Fruit fly (Drosophila melanogaster) whole organism, embryonic: ENCODE results near the gene Adat1.

ENCODE experiments used
- Bteb2 ChIP-seq: fragments of 200-800 bp; sonication (Bioruptor generic); optimal IDR thresholded peaks from 2 replicates; lab custom pipeline; 2016; ENCODE audit warnings: missing biosample characterization, missing genetic modification characterization
- CG10209 ChIP-seq: fragments of 200-800 bp; sonication (Bioruptor generic); optimal IDR thresholded peaks from 3 replicates; lab custom pipeline; 2017; ENCODE audit warnings: missing biosample characterization, mild to moderate bottlenecking, missing genetic modification characterization, missing genetic modification reagents
- CG10274 ChIP-seq: fragments of 200-800 bp; sonication (Bioruptor generic); optimal IDR thresholded peaks from 3 replicates; lab custom pipeline; 2017; ENCODE audit warnings: missing biosample characterization, mild to moderate bottlenecking, missing genetic modification characterization
- CG10959 ChIP-seq: fragments of 200-800 bp; sonication (Bioruptor generic); IDR thresholded peaks from 2 replicates; pipeline ENCODE4 v1.3.6; 2022; ENCODE audit warnings: missing biosample characterization, missing genetic modification characterization
- CG10979 ChIP-seq: fragments of 200-800 bp; sonication (Bioruptor generic); optimal IDR thresholded peaks from 2 replicates; lab custom pipeline; 2018; ENCODE audit warnings: missing biosample characterization, mild to moderate bottlenecking, missing genetic modification characterization, moderate library complexity
- CG11247 ChIP-seq: fragments of 200-800 bp; sonication (Bioruptor generic); IDR thresholded peaks from 2 replicates; pipeline ENCODE4 v1.3.6; 2022; ENCODE audit warnings: missing biosample characterization, missing genetic modification characterization
- CG13894 ChIP-seq: fragments of 200-800 bp; sonication (Bioruptor generic); optimal IDR thresholded peaks from 3 replicates; lab custom pipeline; 2018; ENCODE audit warnings: missing biosample characterization, mild to moderate bottlenecking, missing genetic modification characterization, moderate library complexity
- CG14441 ChIP-seq: fragments of 200-800 bp; sonication (Bioruptor generic); IDR thresholded peaks from 2 replicates; pipeline ENCODE4 v1.3.6; 2022; ENCODE audit warnings: missing biosample characterization, missing genetic modification characterization
- CG16863 ChIP-seq: fragments of 200-800 bp; sonication (Bioruptor generic); optimal IDR thresholded peaks from 3 replicates; lab custom pipeline; 2016; ENCODE audit warnings: missing biosample characterization, missing genetic modification characterization
- CG17361 ChIP-seq: fragments of 200-800 bp; sonication (Bioruptor generic); IDR thresholded peaks from 3 replicates; pipeline ENCODE4 v1.3.6; 2022; ENCODE audit warnings: missing biosample characterization, missing genetic modification characterization
- CG18262 ChIP-seq: fragments of 200-800 bp; optimal IDR thresholded peaks from 3 replicates; lab custom pipeline; 2019; ENCODE audit warnings: missing biosample characterization, mild to moderate bottlenecking, missing genetic modification characterization, moderate library complexity
- CG2116 ChIP-seq: fragments of 200-800 bp; sonication (Bioruptor generic); optimal IDR thresholded peaks from 3 replicates; lab custom pipeline; 2018; ENCODE audit warnings: missing biosample characterization, mild to moderate bottlenecking, missing genetic modification characterization
- CG33213 ChIP-seq: fragments of 200-800 bp; sonication (Bioruptor generic); optimal IDR thresholded peaks from 3 replicates; lab custom pipeline; 2016; ENCODE audit warnings: missing biosample characterization, missing genetic modification characterization
- CG3407 ChIP-seq: fragments of 200-800 bp; sonication (Bioruptor generic); optimal IDR thresholded peaks from 2 replicates; lab custom pipeline; 2018; ENCODE audit warnings: missing biosample characterization, mild to moderate bottlenecking, missing genetic modification characterization
- CG4360 ChIP-seq: fragments of 200-800 bp; sonication (Bioruptor generic); IDR thresholded peaks from 2 replicates; pipeline ENCODE4 v1.3.6; 2022; ENCODE audit warnings: missing biosample characterization, missing genetic modification characterization
- CG4424 ChIP-seq: fragments of 200-800 bp; sonication (Bioruptor generic); optimal IDR thresholded peaks from 3 replicates; lab custom pipeline; 2016; ENCODE audit warnings: missing biosample characterization, missing genetic modification characterization
- Dbx ChIP-seq: fragments of 200-800 bp; sonication (Bioruptor generic); IDR thresholded peaks from 3 replicates; pipeline ENCODE4 v1.3.6; 2022; ENCODE audit warnings: missing biosample characterization, missing genetic modification characterization
- E2f2 ChIP-seq: fragments of 200-800 bp; sonication (Bioruptor generic); IDR thresholded peaks from 2 replicates; pipeline ENCODE4 v1.3.6; 2022; ENCODE audit warnings: missing biosample characterization, missing genetic modification characterization
- ERR ChIP-seq: fragments of 200-800 bp; sonication (Bioruptor generic); optimal IDR thresholded peaks from 2 replicates; lab custom pipeline; 2016; ENCODE audit warnings: missing biosample characterization, missing genetic modification characterization
- Fer2 ChIP-seq: fragments of 200-800 bp; sonication (Bioruptor generic); optimal IDR thresholded peaks from 2 replicates; lab custom pipeline; 2018; ENCODE audit warnings: missing biosample characterization, mild to moderate bottlenecking, missing genetic modification characterization, moderate library complexity
- HLH3B ChIP-seq: fragments of 200-800 bp; sonication (Bioruptor generic); IDR thresholded peaks from 2 replicates; pipeline ENCODE4 v1.3.6; 2022; ENCODE audit warnings: missing biosample characterization, missing genetic modification characterization
- Hr78 ChIP-seq, 2 experiments: fragments of 200-800 bp in 1 of 2; fragments of >200 bp in 1 of 2; sonication (Bioruptor generic) in 1 of 2; optimal IDR thresholded peaks; 2 replicates each; lab custom pipeline; 2017 to 2019; ENCODE audit warnings: missing biosample characterization in 2 of 2, missing genetic modification characterization in 2 of 2, mild to moderate bottlenecking in 1 of 2, moderate library complexity in 1 of 2
- Max ChIP-seq: fragments of 200-800 bp; sonication (Bioruptor generic); optimal IDR thresholded peaks from 2 replicates; lab custom pipeline; 2016; ENCODE audit warnings: missing biosample characterization, mild to moderate bottlenecking, missing genetic modification characterization
- Neu2 ChIP-seq: fragments of 200-800 bp; sonication (Bioruptor generic); optimal IDR thresholded peaks from 3 replicates; lab custom pipeline; 2016; ENCODE audit warnings: missing biosample characterization, missing genetic modification characterization, borderline replicate concordance
- Opbp ChIP-seq: fragments of 200-800 bp; sonication (Bioruptor generic); IDR thresholded peaks from 3 replicates; pipeline ENCODE4 v1.3.6; 2022; ENCODE audit warnings: missing biosample characterization, missing genetic modification characterization; ENCODE audit not compliant: partially characterized antibody
- Sry-β ChIP-seq: fragments of 200-800 bp; sonication (Bioruptor generic); optimal IDR thresholded peaks from 2 replicates; lab custom pipeline; 2018; ENCODE audit warnings: missing biosample characterization, mild to moderate bottlenecking, missing genetic modification characterization, moderate library complexity
- ac ChIP-seq: fragments of 200-800 bp; sonication (Bioruptor generic); optimal IDR thresholded peaks from 3 replicates; lab custom pipeline; 2017; ENCODE audit warnings: missing biosample characterization, mild to moderate bottlenecking, missing genetic modification characterization
- ash1 ChIP-seq: fragments of 200-800 bp; sonication (Bioruptor generic); optimal IDR thresholded peaks from 2 replicates; lab custom pipeline; 2018; ENCODE audit warnings: missing biosample characterization, mild to moderate bottlenecking, missing genetic modification characterization
- croc ChIP-seq: fragments of 200-800 bp; sonication (Bioruptor generic); conservative IDR thresholded peaks from 3 replicates; pipeline ENCODE4 v1.3.6; 2022; ENCODE audit warnings: missing biosample characterization, missing genetic modification characterization
- dmrt99B ChIP-seq: fragments of 200-800 bp; sonication (Bioruptor generic); optimal IDR thresholded peaks from 2 replicates; lab custom pipeline; 2018; ENCODE audit warnings: missing biosample characterization, mild to moderate bottlenecking, missing genetic modification characterization, moderate library complexity
- ftz-f1 ChIP-seq: fragments of 200-800 bp; sonication (Bioruptor generic); optimal IDR thresholded peaks from 2 replicates; lab custom pipeline; 2016; ENCODE audit warnings: missing biosample characterization, missing genetic modification characterization
- gsb ChIP-seq: fragments of 200-800 bp; sonication (Bioruptor generic); IDR thresholded peaks from 2 replicates; pipeline ENCODE4 v1.3.6; 2022; ENCODE audit warnings: missing biosample characterization, missing genetic modification characterization
- gt ChIP-seq: fragments of 200-800 bp; sonication (Bioruptor generic); IDR thresholded peaks from 2 replicates; pipeline ENCODE4 v1.3.6; 2022; ENCODE audit warnings: missing biosample characterization, missing genetic modification characterization
- lilli ChIP-seq: fragments of 200-800 bp; sonication (Bioruptor generic); optimal IDR thresholded peaks from 3 replicates; lab custom pipeline; 2016; ENCODE audit warnings: missing biosample characterization, missing genetic modification characterization
- lola ChIP-seq, 3 experiments: fragments of >200 bp in 2 of 3; fragments of 200-800 bp in 1 of 3; sonication (Bioruptor generic) in 1 of 3; optimal IDR thresholded peaks; 2 replicates each; lab custom pipeline; 2017 to 2019; ENCODE audit warnings: missing biosample characterization in 3 of 3, missing genetic modification characterization in 3 of 3, mild to moderate bottlenecking in 1 of 3, moderate library complexity in 1 of 3
- mam ChIP-seq: fragments of 200-800 bp; sonication (Bioruptor generic); optimal IDR thresholded peaks from 3 replicates; lab custom pipeline; 2016; ENCODE audit warnings: missing biosample characterization, missing genetic modification characterization
- nmo ChIP-seq: fragments of 200-800 bp; sonication (Bioruptor generic); optimal IDR thresholded peaks from 2 replicates; lab custom pipeline; 2018; ENCODE audit warnings: missing biosample characterization, mild to moderate bottlenecking, missing genetic modification characterization, moderate library complexity
- pfk ChIP-seq: fragments of 200-800 bp; sonication (Bioruptor generic); optimal IDR thresholded peaks from 2 replicates; lab custom pipeline; 2018; ENCODE audit warnings: missing biosample characterization, mild to moderate bottlenecking, missing genetic modification characterization, moderate library complexity
- phol ChIP-seq: fragments of 200-800 bp; sonication (Bioruptor generic); optimal IDR thresholded peaks from 3 replicates; lab custom pipeline; 2018; ENCODE audit warnings: missing biosample characterization, mild to moderate bottlenecking, missing genetic modification characterization, moderate library complexity
- ranshi ChIP-seq: fragments of 200-800 bp; sonication (Bioruptor generic); IDR thresholded peaks from 2 replicates; pipeline ENCODE4 v1.3.6; 2022; ENCODE audit warnings: missing biosample characterization, missing genetic modification characterization
- row ChIP-seq: fragments of 200-800 bp; sonication (Bioruptor generic); IDR thresholded peaks from 3 replicates; pipeline ENCODE4 v1.3.6; 2022; ENCODE audit warnings: missing biosample characterization, missing genetic modification characterization
- salm ChIP-seq: fragments of 200-800 bp; sonication (Bioruptor generic); optimal IDR thresholded peaks from 2 replicates; lab custom pipeline; 2018; ENCODE audit warnings: missing biosample characterization, mild to moderate bottlenecking, missing genetic modification characterization
- slou ChIP-seq: fragments of 200-800 bp; sonication (Bioruptor generic); optimal IDR thresholded peaks from 3 replicates; lab custom pipeline; 2016; ENCODE audit warnings: missing biosample characterization, missing genetic modification characterization
- stwl ChIP-seq: fragments of 200-800 bp; sonication (Bioruptor generic); optimal IDR thresholded peaks from 3 replicates; lab custom pipeline; 2018; ENCODE audit warnings: missing biosample characterization, mild to moderate bottlenecking, missing genetic modification characterization, moderate library complexity
- tgo ChIP-seq: fragments of 200-800 bp; sonication (Bioruptor generic); IDR thresholded peaks from 3 replicates; pipeline ENCODE4 v1.3.6; 2022; ENCODE audit warnings: missing biosample characterization, missing genetic modification characterization
- trem ChIP-seq: fragments of 200-800 bp; optimal IDR thresholded peaks from 3 replicates; lab custom pipeline; 2019; ENCODE audit warnings: missing biosample characterization, mild to moderate bottlenecking, missing genetic modification characterization, moderate library complexity
- vfl ChIP-seq: fragments of 200-800 bp; sonication (Bioruptor generic); optimal IDR thresholded peaks from 2 replicates; lab custom pipeline; 2016; ENCODE audit warnings: missing biosample characterization, missing genetic modification characterization
- wor ChIP-seq: fragments of 200-800 bp; sonication (Bioruptor generic); IDR thresholded peaks from 2 replicates; pipeline ENCODE4 v1.3.6; 2022; ENCODE audit warnings: missing biosample characterization, missing genetic modification characterization

Adat1 gene

DNA sequence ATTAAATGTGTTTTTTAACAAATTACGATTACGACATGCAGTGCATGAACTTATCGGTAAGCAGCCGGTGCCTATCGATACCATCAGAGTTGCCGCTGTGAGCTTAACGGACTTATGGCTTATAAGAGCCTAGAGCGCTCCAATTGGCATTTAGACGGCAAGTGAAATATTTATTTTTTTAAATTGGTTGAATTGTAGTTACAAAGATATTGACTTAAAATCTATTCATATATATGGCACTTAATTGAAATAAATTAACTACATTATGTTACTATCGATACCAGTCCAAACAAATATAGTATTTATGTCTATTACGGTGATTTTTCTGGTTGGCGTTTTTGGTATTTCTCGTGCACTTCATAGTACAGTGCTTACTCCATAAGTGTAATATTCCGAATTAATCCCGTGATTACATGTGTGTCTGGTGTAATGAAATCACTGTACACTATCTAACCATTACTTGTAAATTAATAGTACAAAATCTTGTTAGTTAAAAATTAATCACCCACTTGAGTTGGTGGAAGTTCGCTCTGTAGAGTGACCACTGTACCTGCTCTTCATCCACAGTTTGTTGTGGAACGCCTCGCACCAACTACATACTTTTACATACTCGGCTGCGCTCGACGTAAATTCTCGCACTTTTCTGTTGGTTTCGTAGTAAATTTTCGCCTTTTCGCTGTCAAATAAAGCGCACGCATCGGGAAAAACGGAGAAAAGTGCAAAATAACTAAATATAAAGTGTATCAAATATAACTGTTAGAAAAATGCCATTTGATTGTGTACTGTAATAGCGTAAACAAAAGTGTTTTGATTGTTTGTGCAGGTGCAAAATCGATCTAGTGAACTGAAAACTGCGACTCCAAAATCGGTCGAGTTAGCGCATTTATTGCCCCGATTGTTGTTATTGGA lies 24.0 kb upstream of the Adat1 start, which contains the start of the genes mRpS23 and CenG1A (continued):
- TF ChIP-seq phol: peak; percentile 99
- peak; percentile 100 for TF ChIP-seq CG18262 (tag; lab: Kevin White, UChicago)
- peak; percentile 99 for TF ChIP-seq gt (GFP tag; lab: Robert Waterston, UW)
- TF ChIP-seq Dbx (GFP tag; lab: Robert Waterston, UW): peak; percentile 100
- peak; percentile 99 for TF ChIP-seq CG17361 (GFP tag; lab: Robert Waterston, UW)
- TF ChIP-seq CG33213 (GFP tag; lab: Kevin White, UChicago): peak; percentile 100
- TF ChIP-seq CG4424 (GFP tag; lab: Kevin White, UChicago): peak; percentile 100
- peak; percentile 95 for TF ChIP-seq E2f2 (GFP tag; lab: Robert Waterston, UW)
- TF ChIP-seq CG4360 (GFP tag; lab: Robert Waterston, UW): peak; percentile 95
- TF ChIP-seq tgo (GFP tag; lab: Robert Waterston, UW): peak; percentile 100
- peak; percentile 99 for TF ChIP-seq CG3407 (GFP tag; lab: Kevin White, UChicago)
- TF ChIP-seq salm (tag; lab: Kevin White, UChicago): peak; percentile 100
- peak; percentile 99 for TF ChIP-seq slou (GFP tag; lab: Kevin White, UChicago)
- peak; percentile 83 for TF ChIP-seq Sry-β (GFP tag; lab: Kevin White, UChicago)
- TF ChIP-seq HLH3B (GFP tag; lab: Robert Waterston, UW): peak; percentile 100
- TF ChIP-seq gsb (GFP tag; lab: Robert Waterston, UW): peak; percentile 100
- peak; percentile 100 for TF ChIP-seq mam (GFP tag; lab: Kevin White, UChicago)
- TF ChIP-seq Neu2 (GFP tag; lab: Kevin White, UChicago): peak; percentile 98
- TF ChIP-seq CG10959 (GFP tag; lab: Robert Waterston, UW): peak; percentile 100
- TF ChIP-seq row (GFP tag; lab: Robert Waterston, UW): peak; percentile 100
- TF ChIP-seq Hr78 (GFP tag; optimal IDR thresholded peaks at IDR 0.05; lab: Kevin White, UChicago): peak in 1 of 2 experiments; percentile 97
- peak; percentile 100 for TF ChIP-seq vfl
- peak; percentile 94 for TF ChIP-seq stwl
- TF ChIP-seq ac: peak; percentile 99
- TF ChIP-seq lilli (GFP tag; lab: Kevin White, UChicago): peak; percentile 100
- peak; percentile 100 for TF ChIP-seq CG10979
- TF ChIP-seq CG13894 (tag; lab: Kevin White, UChicago): peak; percentile 99
- peak; percentile 97 for TF ChIP-seq CG10274 (GFP tag; lab: Kevin White, UChicago)
- TF ChIP-seq trem (tag; lab: Kevin White, UChicago): peak; percentile 98
- peak; percentile 100 for TF ChIP-seq dmrt99B (tag; lab: Kevin White, UChicago)
- peak; percentile 94 for TF ChIP-seq ftz-f1 (GFP tag; lab: Kevin White, UChicago)
- peak; percentile 100 for TF ChIP-seq nmo (GFP tag; lab: Kevin White, UChicago)
- peak; percentile 99 for TF ChIP-seq ERR (GFP tag; lab: Kevin White, UChicago)
- TF ChIP-seq Opbp (GFP tag; lab: Robert Waterston, UW): peak; percentile 63
- peak; percentile 81 for TF ChIP-seq pfk (GFP tag; lab: Kevin White, UChicago)
- TF ChIP-seq CG2116 (GFP tag; lab: Kevin White, UChicago): peak; percentile 95
- peak; percentile 99 for TF ChIP-seq ash1 (GFP tag; lab: Kevin White, UChicago)
- peak; percentile 100 for TF ChIP-seq CG16863 (GFP tag; lab: Kevin White, UChicago)
- TF ChIP-seq CG14441 (GFP tag; lab: Robert Waterston, UW): peak; percentile 100
- TF ChIP-seq wor (GFP tag; lab: Robert Waterston, UW): peak; percentile 100
- peak; percentile 100 for TF ChIP-seq Max (GFP tag; lab: Kevin White, UChicago)
- TF ChIP-seq CG10209 (GFP tag; lab: Kevin White, UChicago): peak; percentile 100
- TF ChIP-seq croc (GFP tag; lab: Robert Waterston, UW): peak; percentile 100
- peak in 1 of 3 experiments; percentile 99 for TF ChIP-seq lola (GFP tag; optimal IDR thresholded peaks at IDR 0.05; lab: Kevin White, UChicago)
- TF ChIP-seq Bteb2: peak; percentile 100
- peak; percentile 99 for TF ChIP-seq Fer2 (tag; lab: Kevin White, UChicago)
- peak; percentile 100 for TF ChIP-seq ranshi (GFP tag; lab: Robert Waterston, UW)
- peak; percentile 100 for TF ChIP-seq CG11247 (GFP tag; lab: Robert Waterston, UW)
